Worm (Caenorhabditis elegans): ENCODE measurements around the gene R10F2.4.

R10F2.4 gene

DNA sequence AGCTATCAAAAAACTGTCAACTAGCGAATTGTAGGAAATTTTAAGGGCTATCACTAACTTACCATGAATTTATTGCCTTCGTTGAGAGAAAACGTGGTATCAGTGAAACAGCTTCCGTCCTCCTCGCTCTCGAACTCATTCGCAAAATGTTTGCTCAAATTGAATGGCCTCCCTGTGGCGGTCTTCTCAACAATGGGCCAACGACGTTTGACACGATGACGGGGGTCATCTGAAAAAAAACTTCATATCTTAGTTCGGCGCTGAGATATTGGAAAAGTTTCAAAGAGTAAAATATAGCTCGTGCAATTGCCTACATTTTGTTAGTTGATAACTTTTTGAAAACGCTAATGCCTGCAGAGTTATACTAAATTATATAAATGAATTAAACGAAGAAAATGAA, 18.7 kb upstream of the R10F2.4 start:
- TF ChIP-seq unc-130 (tag; optimal IDR thresholded peaks at IDR 0.05), result no peak
- TF ChIP-seq efl-1 (optimal IDR thresholded peaks at IDR 0.05), result no peak
- TF ChIP-seq efl-1 (GFP tag; optimal IDR thresholded peaks at IDR 0.05 in 1 of 2), result peak in 1 of 2 experiments; percentile 3

DNA sequence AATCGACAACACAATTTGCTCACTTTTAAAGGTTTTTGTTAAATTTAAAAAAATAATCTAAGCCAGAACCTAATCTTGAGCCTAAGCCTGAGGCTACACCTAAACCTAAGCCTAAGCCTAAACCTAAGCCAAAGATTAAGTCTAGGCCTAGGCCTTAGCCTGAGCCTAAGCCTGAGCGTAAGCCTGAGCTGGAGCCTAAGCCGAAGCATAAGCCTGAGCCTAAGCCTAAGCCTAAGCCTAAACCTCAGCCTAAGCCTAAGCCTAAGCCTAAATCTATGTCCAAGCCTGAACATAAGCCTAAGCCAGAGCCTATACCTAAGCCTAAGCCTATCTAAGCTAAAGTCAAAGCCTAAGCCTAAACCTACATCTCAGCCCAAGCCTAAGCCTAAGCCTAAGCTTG, 14.9 kb upstream of the R10F2.4 start:
- no peak for TF ChIP-seq ceh-82 (tag; optimal IDR thresholded peaks at IDR 0.05)
- no peak for TF ChIP-seq lir-3 (tag; optimal IDR thresholded peaks at IDR 0.05; ENCODE audit: poor library complexity)
- no peak for TF ChIP-seq aha-1 (tag; optimal IDR thresholded peaks at IDR 0.05)

DNA sequence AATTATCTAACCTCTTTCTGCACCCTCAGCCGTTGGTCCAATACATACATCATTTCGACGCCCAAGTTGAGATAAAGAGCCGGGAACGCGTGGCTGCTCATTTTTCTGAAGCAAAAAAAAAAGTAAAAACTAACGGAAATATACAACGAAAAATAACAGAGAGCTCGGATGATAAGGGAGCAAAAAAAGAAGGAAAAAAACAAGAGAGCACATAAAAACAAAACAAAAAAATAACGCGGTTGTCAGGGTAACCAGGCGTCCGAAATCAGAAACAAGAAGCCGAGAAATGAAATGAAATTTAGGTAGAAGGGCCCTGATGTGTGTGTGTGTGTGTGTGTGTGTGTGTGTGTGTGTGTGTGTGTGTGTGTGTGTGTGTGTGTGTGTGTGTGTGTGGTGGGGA, 1.7 kb upstream of the R10F2.4 start, which contains the start of gene R10F2.5:
Gene R10F2.5 (minus strand): TSS at position 101 of the 400 bp plus-strand sequence.
- TF ChIP-seq tbx-2 (tag; optimal IDR thresholded peaks at IDR 0.05) (no peak), fkh-8 (tag; optimal IDR thresholded peaks at IDR 0.05) (peak; percentile 40)

DNA sequence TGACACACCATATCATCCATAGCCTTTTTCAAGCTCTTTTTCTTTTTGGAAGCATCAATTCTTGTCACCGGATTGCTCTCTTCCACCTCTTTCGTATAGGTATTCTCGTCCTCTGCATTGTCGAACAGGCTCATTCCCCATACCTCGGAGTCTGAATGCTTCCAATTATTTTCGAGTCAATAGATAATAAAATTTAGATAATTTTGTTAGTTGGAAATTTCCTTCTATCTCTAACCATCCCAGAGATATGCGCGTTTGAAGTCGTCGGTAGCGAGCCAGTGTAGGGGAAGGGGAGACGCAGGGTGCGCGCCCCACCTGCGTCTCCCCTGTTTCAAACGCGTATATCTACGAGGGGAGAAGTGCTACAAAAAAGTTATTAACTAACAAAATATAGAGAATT, 2.0 kb downstream of the R10F2.4 start:
- no peak for TF ChIP-seq C16A3.4 (tag; optimal IDR thresholded peaks at IDR 0.05)
- TF ChIP-seq zag-1 (tag; optimal IDR thresholded peaks at IDR 0.05), result no peak
- TF ChIP-seq lin-14 (GFP tag; optimal IDR thresholded peaks at IDR 0.05), result peak; percentile 3
- TF ChIP-seq nhr-28 (tag; optimal IDR thresholded peaks at IDR 0.05), result no peak
- no peak for TF ChIP-seq xbp-1 (tag; optimal IDR thresholded peaks at IDR 0.05)
- no peak for TF ChIP-seq F16B12.6 (tag; optimal IDR thresholded peaks at IDR 0.05)
- TF ChIP-seq C34B4.2 (tag; optimal IDR thresholded peaks at IDR 0.05), result no peak
- TF ChIP-seq ets-5 (GFP tag; IDR thresholded peaks at IDR 0.05), result no peak

DNA sequence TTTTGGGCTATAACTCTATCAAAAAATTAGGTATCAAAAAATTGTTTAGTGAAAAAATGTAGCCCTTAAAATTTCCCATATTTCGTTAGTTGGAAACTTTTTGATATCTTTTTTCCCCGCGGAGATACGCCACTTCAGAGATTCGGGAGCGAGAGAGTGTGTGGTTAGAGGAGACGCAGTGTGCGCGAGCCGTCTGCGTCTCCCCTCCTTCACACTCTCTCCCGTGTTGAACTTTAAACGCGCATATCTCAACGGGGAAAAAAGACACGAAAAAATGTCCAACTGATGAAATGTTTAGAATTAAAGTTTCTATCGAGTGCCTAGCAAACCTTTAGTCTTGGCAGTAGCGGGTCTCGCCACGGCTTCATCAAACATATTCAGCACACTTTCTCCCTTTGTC, 2.6 kb downstream of the R10F2.4 start:
- no peak for TF ChIP-seq ets-5 (GFP tag; IDR thresholded peaks at IDR 0.05)
- TF ChIP-seq nhr-12 (tag; optimal IDR thresholded peaks at IDR 0.05), result no peak
- TF ChIP-seq efl-1 (optimal IDR thresholded peaks at IDR 0.05), result no peak
- peak in 1 of 2 experiments; percentile 88 for TF ChIP-seq efl-1 (GFP tag; optimal IDR thresholded peaks at IDR 0.05 in 1 of 2)
- TF ChIP-seq mab-9 (GFP tag; IDR thresholded peaks at IDR 0.05), result no peak
- TF ChIP-seq fkh-8 (tag; optimal IDR thresholded peaks at IDR 0.05), result no peak

DNA sequence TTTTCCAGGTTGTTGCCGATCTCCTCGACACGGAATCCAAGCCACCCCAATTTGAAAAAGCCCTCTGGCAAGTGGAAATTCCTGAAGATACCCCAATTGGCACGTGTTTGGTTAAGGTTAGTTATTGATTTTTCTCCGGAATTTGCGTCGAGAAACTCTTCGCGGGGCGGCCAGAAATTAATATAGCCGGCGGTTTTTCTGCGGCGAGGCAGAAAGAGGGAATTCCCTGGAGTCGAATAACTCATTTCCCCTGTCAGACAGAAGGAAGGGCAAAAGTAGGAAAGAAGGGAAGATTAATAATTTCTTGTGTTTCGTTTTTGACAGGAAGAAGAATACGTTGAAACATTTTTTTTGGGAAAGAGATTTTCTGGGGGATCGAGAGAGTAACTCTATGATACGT, 4.3 kb downstream of the R10F2.4 start:
- TF ChIP-seq irx-1 (tag; optimal IDR thresholded peaks at IDR 0.05), result no peak
- no peak for TF ChIP-seq Y116A8C.19 (tag; optimal IDR thresholded peaks at IDR 0.05; ENCODE audit: borderline replicate concordance)
- no peak for TF ChIP-seq mdl-1 (tag; optimal IDR thresholded peaks at IDR 0.05)
- TF ChIP-seq ceh-63 (GFP tag; optimal IDR thresholded peaks at IDR 0.05), result no peak
- TF ChIP-seq lin-14 (GFP tag; optimal IDR thresholded peaks at IDR 0.05), result no peak
- no peak for TF ChIP-seq zip-4 (GFP tag; optimal IDR thresholded peaks at IDR 0.05)
- TF ChIP-seq ceh-82 (tag; optimal IDR thresholded peaks at IDR 0.05), result no peak
- no peak for TF ChIP-seq aha-1 (tag; optimal IDR thresholded peaks at IDR 0.05)
- TF ChIP-seq skn-1 (tag; optimal IDR thresholded peaks at IDR 0.05), result no peak
- no peak for TF ChIP-seq C16A3.4 (tag; optimal IDR thresholded peaks at IDR 0.05)
- no peak for TF ChIP-seq pag-3 (tag; optimal IDR thresholded peaks at IDR 0.05; ENCODE audit: borderline replicate concordance, insufficient read depth)

DNA sequence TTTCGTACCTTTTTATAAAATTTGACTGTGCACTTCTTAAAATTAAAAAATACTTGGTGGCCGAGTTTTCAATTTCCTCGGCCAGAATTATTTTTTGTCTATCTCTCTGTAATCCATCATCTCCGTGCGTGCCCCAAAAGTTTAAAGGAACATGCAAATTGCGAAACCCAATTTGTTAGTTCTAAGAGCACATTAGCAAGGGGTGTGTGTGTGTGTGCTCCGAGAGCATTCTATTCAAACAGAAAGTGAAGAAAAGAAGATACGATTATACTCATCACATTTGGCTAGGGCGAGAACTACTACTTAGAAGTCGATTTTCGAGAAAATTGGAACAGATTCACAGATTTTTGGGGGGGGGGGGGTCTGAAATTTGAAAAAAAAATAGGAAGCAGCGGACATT, 8.9 kb downstream of the R10F2.4 start:
- TF ChIP-seq mdl-1 (tag; optimal IDR thresholded peaks at IDR 0.05), result no peak
- peak; percentile 55 for TF ChIP-seq lin-14 (GFP tag; optimal IDR thresholded peaks at IDR 0.05)
- peak; percentile 74 for TF ChIP-seq ces-1 (GFP tag; optimal IDR thresholded peaks at IDR 0.05)
- TF ChIP-seq fkh-4 (tag; optimal IDR thresholded peaks at IDR 0.05; ENCODE audit: borderline replicate concordance), result no peak
- TF ChIP-seq irx-1 (tag; optimal IDR thresholded peaks at IDR 0.05), result no peak
- peak; percentile 9 for TF ChIP-seq nhr-85 (tag)
- TF ChIP-seq lin-15B (tag; optimal IDR thresholded peaks at IDR 0.05), result no peak
- no peak for TF ChIP-seq hlh-4 (tag; optimal IDR thresholded peaks at IDR 0.05)
- TF ChIP-seq efl-3 (GFP tag; optimal IDR thresholded peaks at IDR 0.05), result no peak
- TF ChIP-seq sup-37 (GFP tag; optimal IDR thresholded peaks at IDR 0.05), result no peak
- TF ChIP-seq blmp-1 (tag; optimal IDR thresholded peaks at IDR 0.05), result no peak
- TF ChIP-seq fkh-10 (GFP tag; optimal IDR thresholded peaks at IDR 0.05), result peak; percentile 54
- TF ChIP-seq skn-1 (tag; optimal IDR thresholded peaks at IDR 0.05), result no peak

All from whole organism, L1 larva.